Worm (Caenorhabditis elegans): ENCODE data around the gene dpy-22.

dpy-22 gene

DNA sequence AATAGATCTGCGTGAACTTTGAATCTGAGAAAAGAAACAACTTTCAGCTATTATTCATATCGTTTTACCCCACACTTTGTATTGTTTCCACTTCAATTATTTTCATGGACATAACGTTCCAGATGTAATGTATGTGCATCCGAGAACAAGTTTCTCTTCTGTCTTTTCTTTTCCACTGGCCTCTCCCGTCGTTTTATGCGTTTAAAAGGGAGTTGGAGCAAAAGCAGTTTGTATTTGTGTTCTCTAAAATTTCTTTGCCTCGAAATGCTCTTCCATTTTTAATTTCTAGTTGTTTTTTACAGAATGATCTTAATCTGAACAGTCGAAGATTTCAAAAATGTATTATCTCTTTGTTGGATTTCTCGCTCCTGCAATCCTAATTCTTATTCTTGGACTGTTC lies 34.5 kb upstream of the dpy-22 start, which contains the start of gene R07B1.11:
Gene R07B1.11 (plus strand): TSS at position 301 of the 400 bp plus-strand sequence.
- TF ChIP-seq tbx-8 (GFP tag; optimal IDR thresholded peaks at IDR 0.05) (no peak), ham-2 (GFP tag; optimal IDR thresholded peaks at IDR 0.05) (no peak)

- TF ChIP-seq tbx-8 (GFP tag; optimal IDR thresholded peaks at IDR 0.05): no peak
- peak; percentile 57 for TF ChIP-seq zip-8 (tag; optimal IDR thresholded peaks at IDR 0.05)
Measured at ce11 chrX:9851745-9852330, 29.8 kb upstream of the dpy-22 start, which contains the start of gene lec-7. TSS of gene lec-7 (plus strand) at chrX:9852041.

DNA sequence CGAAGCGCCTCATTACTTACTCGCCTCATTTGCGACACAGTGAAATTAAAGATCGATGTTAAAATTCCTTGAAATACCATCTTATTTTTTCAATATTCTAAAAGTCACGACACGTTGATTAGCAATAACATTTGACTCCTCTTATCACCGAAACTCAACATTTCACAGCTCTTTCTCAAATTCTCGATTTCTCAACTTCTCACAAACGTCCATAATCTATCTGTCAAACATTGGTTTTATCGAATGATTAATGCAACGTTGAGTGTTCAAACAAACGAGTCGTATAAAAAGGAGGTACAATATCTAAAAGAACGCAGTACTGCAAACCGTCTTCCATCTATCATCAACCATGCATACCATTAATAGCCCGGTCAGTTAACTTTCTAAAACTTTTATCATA lies 28.2 kb upstream of the dpy-22 start, which contains the start of gene lec-8:
Gene lec-8 (plus strand): TSS at position 314 of the 400 bp plus-strand sequence.
- TF ChIP-seq lsy-2 (tag; optimal IDR thresholded peaks at IDR 0.05) (no peak), unc-62 (GFP tag; optimal IDR thresholded peaks at IDR 0.05) (no peak)

- TF ChIP-seq unc-120 (tag; optimal IDR thresholded peaks at IDR 0.05; ENCODE audit: poor library complexity, severe bottlenecking): no peak
- TF ChIP-seq sptf-1 (tag; optimal IDR thresholded peaks at IDR 0.05): no peak
- TF ChIP-seq zip-8 (tag; optimal IDR thresholded peaks at IDR 0.05): no peak
- TF ChIP-seq nhr-2 (tag; optimal IDR thresholded peaks at IDR 0.05): peak; percentile 57
- no peak for TF ChIP-seq ceh-83 (GFP tag; optimal IDR thresholded peaks at IDR 0.05)
- TF ChIP-seq ham-2 (GFP tag; optimal IDR thresholded peaks at IDR 0.05): no peak
- no peak for TF ChIP-seq drap-1 (GFP tag; optimal IDR thresholded peaks at IDR 0.05)
- no peak for TF ChIP-seq nhr-237 (tag; optimal IDR thresholded peaks at IDR 0.05)
Measured at ce11 chrX:9848214-9848789, 26.2 kb upstream of the dpy-22 start.

DNA sequence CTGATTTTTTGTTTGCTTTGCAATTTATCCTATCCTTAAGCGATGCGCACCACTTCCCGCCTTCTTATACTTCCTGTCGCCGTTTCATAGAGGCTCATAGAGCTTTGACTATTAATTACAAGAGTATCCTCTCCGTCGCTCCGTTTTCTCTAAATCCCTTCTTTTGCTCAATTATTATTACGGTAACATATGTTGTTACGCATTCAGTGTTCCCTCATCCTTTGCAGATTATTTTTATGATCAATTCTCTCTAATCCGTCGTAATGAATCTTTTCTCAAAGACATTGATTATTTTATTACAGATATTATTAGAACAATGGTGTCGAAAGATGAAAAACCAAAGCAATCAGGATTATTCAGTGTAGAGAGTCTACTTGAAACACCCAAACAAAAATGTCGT lies 24.9 kb upstream of the dpy-22 start, which contains the start of gene vab-15:
Gene vab-15 (plus strand): TSS at position 301 of the 400 bp plus-strand sequence.
- TF ChIP-seq lin-13 (tag; optimal IDR thresholded peaks at IDR 0.05) (no peak), nhr-237 (tag; optimal IDR thresholded peaks at IDR 0.05) (no peak), unc-120 (tag; optimal IDR thresholded peaks at IDR 0.05; ENCODE audit: poor library complexity, severe bottlenecking) (no peak), hlh-1 (tag; optimal IDR thresholded peaks at IDR 0.05) (no peak), elt-3 (tag; optimal IDR thresholded peaks at IDR 0.05) (no peak), nhr-28 (tag; optimal IDR thresholded peaks at IDR 0.05) (no peak), zip-8 (tag; optimal IDR thresholded peaks at IDR 0.05) (no peak), ces-1 (GFP tag; optimal IDR thresholded peaks at IDR 0.05) (no peak), pha-4 (tag; optimal IDR thresholded peaks at IDR 0.05) (no peak), lsy-2 (tag; optimal IDR thresholded peaks at IDR 0.05) (no peak), sem-2 (GFP tag; optimal IDR thresholded peaks at IDR 0.05) (no peak), tbx-8 (GFP tag; optimal IDR thresholded peaks at IDR 0.05) (no peak), ceh-83 (GFP tag; optimal IDR thresholded peaks at IDR 0.05) (no peak), nhr-12 (tag; optimal IDR thresholded peaks at IDR 0.05) (no peak), bed-3 (GFP tag; optimal IDR thresholded peaks at IDR 0.05) (no peak), mab-5 (tag; optimal IDR thresholded peaks at IDR 0.05) (no peak)

ce11 chrX:9845916-9846315 lies 23.8 kb upstream of the dpy-22 start:
- TF ChIP-seq nhr-76 (tag; optimal IDR thresholded peaks at IDR 0.05) (no peak), nhr-2 (tag; optimal IDR thresholded peaks at IDR 0.05) (no peak), blmp-1 (tag; optimal IDR thresholded peaks at IDR 0.05) (no peak), mep-1 (tag; optimal IDR thresholded peaks at IDR 0.05) (no peak), hlh-1 (tag; optimal IDR thresholded peaks at IDR 0.05) (peak; percentile 9), drap-1 (GFP tag; optimal IDR thresholded peaks at IDR 0.05) (no peak), ceh-83 (GFP tag; optimal IDR thresholded peaks at IDR 0.05) (no peak), sptf-1 (tag; optimal IDR thresholded peaks at IDR 0.05) (no peak), bed-3 (GFP tag; optimal IDR thresholded peaks at IDR 0.05) (no peak), unc-120 (tag; optimal IDR thresholded peaks at IDR 0.05; ENCODE audit: poor library complexity, severe bottlenecking) (no peak), ceh-43 (GFP tag; optimal IDR thresholded peaks at IDR 0.05) (no peak), lin-32 (GFP tag; optimal IDR thresholded peaks at IDR 0.05) (no peak), ceh-39 (tag; optimal IDR thresholded peaks at IDR 0.05) (no peak), flh-1 (GFP tag; optimal IDR thresholded peaks at IDR 0.05) (no peak), tbx-8 (GFP tag; optimal IDR thresholded peaks at IDR 0.05) (no peak), elt-1 (tag; optimal IDR thresholded peaks at IDR 0.05; ENCODE audit: borderline replicate concordance, insufficient read depth) (no peak), pha-4 (tag; optimal IDR thresholded peaks at IDR 0.05) (no peak), sem-2 (GFP tag; optimal IDR thresholded peaks at IDR 0.05) (no peak), mab-5 (tag; optimal IDR thresholded peaks at IDR 0.05) (no peak), unc-62 (GFP tag; optimal IDR thresholded peaks at IDR 0.05) (peak; percentile 23), ces-1 (GFP tag; optimal IDR thresholded peaks at IDR 0.05) (no peak), ztf-11 (tag; optimal IDR thresholded peaks at IDR 0.05) (no peak), zip-8 (tag; optimal IDR thresholded peaks at IDR 0.05) (no peak), lsy-2 (tag; optimal IDR thresholded peaks at IDR 0.05) (peak; percentile 74), nhr-28 (tag; optimal IDR thresholded peaks at IDR 0.05) (no peak)

All from whole organism, mixed stage, embryonic.